Fruit fly (Drosophila melanogaster): ENCODE data around the gene RhoGAP102A.

The RhoGAP102A gene

DNA sequence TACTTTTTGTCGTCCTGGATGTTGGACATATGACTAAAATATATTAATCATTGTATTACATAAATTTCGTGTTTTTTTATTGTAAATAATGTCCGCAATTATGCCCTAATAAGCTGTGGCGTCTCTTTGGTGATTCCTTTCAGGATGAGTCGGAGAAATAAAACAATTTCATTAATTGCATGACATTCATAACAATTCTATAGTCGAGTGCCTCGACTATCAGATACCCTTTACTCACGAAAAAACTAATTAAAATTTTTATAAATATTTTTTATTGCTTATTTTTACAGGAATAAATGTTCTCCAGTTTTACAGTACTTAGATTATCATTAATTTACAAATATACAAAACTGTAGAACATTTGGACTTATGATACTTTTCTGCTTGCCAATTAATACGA lies 55.9 kb downstream of the RhoGAP102A start:
- TF ChIP-seq HLH4C (GFP tag; IDR thresholded peaks at IDR 0.05; ENCODE audit: partially characterized antibody) (peak; percentile 72), Lim3 (GFP tag; IDR thresholded peaks at IDR 0.05) (no peak), CG16813 (GFP tag; IDR thresholded peaks at IDR 0.05; ENCODE audit: partially characterized antibody) (peak; percentile 44; the same call in 1 of the 3 replicates), CG10366 (GFP tag; IDR thresholded peaks at IDR 0.05) (no peak), fu2 (GFP tag; optimal IDR thresholded peaks at IDR 0.05) (no peak), rib (GFP tag; IDR thresholded peaks at IDR 0.05) (no peak), Sry-δ (GFP tag; optimal IDR thresholded peaks at IDR 0.05) (no peak), CG32767 (GFP tag; IDR thresholded peaks at IDR 0.05) (no peak), CG30403 (GFP tag; optimal IDR thresholded peaks at IDR 0.05) (no peak), Trl (optimal IDR thresholded peaks at IDR 0.05) (no peak), Trl (GFP tag; optimal IDR thresholded peaks at IDR 0.05) (no peak), CG4282 (GFP tag; optimal IDR thresholded peaks at IDR 0.05) (no peak), E2f1 (GFP tag; IDR thresholded peaks at IDR 0.05) (no peak), Scr (GFP tag; IDR thresholded peaks at IDR 0.05; ENCODE audit: partially characterized antibody) (peak; percentile 51; the same call in 1 of the 2 replicates), sens (GFP tag) (no peak), cato (GFP tag; optimal IDR thresholded peaks at IDR 0.05; ENCODE audit: borderline replicate concordance) (no peak), ab (GFP tag; optimal IDR thresholded peaks at IDR 0.05) (no peak), CG31365 (tag; optimal IDR thresholded peaks at IDR 0.05) (no peak), CG4404 (GFP tag; IDR thresholded peaks at IDR 0.05) (no peak), Atf-2 (GFP tag; optimal IDR thresholded peaks at IDR 0.05) (no peak), aop (GFP tag; IDR thresholded peaks at IDR 0.05) (no peak), CG7963 (GFP tag; IDR thresholded peaks at IDR 0.05; ENCODE audit: partially characterized antibody) (0 out of 3 replicates have a peak, but pooled peaks have one; percentile 53), shn (GFP tag; optimal IDR thresholded peaks at IDR 0.05) (no peak), CG1024 (GFP tag; IDR thresholded peaks at IDR 0.05) (no peak), ewg (GFP tag; optimal IDR thresholded peaks at IDR 0.05) (no peak)

DNA sequence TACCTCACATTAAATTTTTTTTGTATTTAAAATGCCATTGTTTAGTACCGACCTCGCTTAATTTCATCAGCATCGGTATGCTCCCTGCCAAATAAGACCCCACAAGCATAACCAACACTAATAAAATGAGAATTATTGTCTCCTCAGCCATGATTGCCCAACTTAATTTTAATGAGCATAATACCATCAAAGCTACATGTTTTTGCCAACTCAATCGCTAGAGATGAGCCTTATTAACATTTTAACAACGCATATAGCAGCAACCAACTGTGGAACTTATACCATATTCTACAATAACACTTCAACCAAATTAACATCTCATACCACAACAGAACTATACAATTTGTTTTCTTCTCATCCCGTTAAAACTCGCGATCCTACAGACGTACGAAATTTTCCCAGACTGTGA lies 58.9 kb downstream of the RhoGAP102A start, which contains the start of gene Zip102B:
TSS of gene Zip102B (minus strand) at position 392 of the 409 bp plus-strand sequence.
- TF ChIP-seq CG11723 (GFP tag; optimal IDR thresholded peaks at IDR 0.05) (peak; percentile 86), CG4617 (GFP tag; optimal IDR thresholded peaks at IDR 0.05; ENCODE audit: borderline replicate concordance) (peak; percentile 73), CG9876 (GFP tag; optimal IDR thresholded peaks at IDR 0.05) (no peak), Dbx (GFP tag; IDR thresholded peaks at IDR 0.05) (no peak), CG7357 (GFP tag; IDR thresholded peaks at IDR 0.05) (peak; percentile 97), Bteb2 (GFP tag; optimal IDR thresholded peaks at IDR 0.05) (no peak), dm (GFP tag; optimal IDR thresholded peaks at IDR 0.05) (no peak), Bdp1 (GFP tag; optimal IDR thresholded peaks at IDR 0.05) (no peak), CG8924 (tag; optimal IDR thresholded peaks at IDR 0.05) (no peak), CG42726 (GFP tag; IDR thresholded peaks at IDR 0.05; ENCODE audit: partially characterized antibody) (no peak), Ets97D (GFP tag; optimal IDR thresholded peaks at IDR 0.05) (peak; percentile 5), CG11695 (GFP tag; IDR thresholded peaks at IDR 0.05) (no peak), Eip74EF (GFP tag; optimal IDR thresholded peaks at IDR 0.05) (peak in 1 of 2 experiments; percentile 38), stwl (tag; optimal IDR thresholded peaks at IDR 0.05) (no peak), CG12299 (tag; optimal IDR thresholded peaks at IDR 0.05) (no peak), Lhr (GFP tag; optimal IDR thresholded peaks at IDR 0.05) (no peak), Ravus (GFP tag; IDR thresholded peaks at IDR 0.05) (no peak), Side (GFP tag; optimal IDR thresholded peaks at IDR 0.05) (no peak), E2f2 (GFP tag; IDR thresholded peaks at IDR 0.05) (no peak), CG33213 (GFP tag; optimal IDR thresholded peaks at IDR 0.05) (no peak), CG10979 (tag; optimal IDR thresholded peaks at IDR 0.05) (no peak), ash1 (GFP tag; optimal IDR thresholded peaks at IDR 0.05) (no peak), H15 (GFP tag; IDR thresholded peaks at IDR 0.05) (no peak), gsb-n (tag; optimal IDR thresholded peaks at IDR 0.05) (no peak), Pdp1 (GFP tag; optimal IDR thresholded peaks at IDR 0.05) (peak in 1 of 2 experiments; percentile 67), CG7928 (GFP tag; optimal IDR thresholded peaks at IDR 0.05) (no peak), CG2712 (tag; optimal IDR thresholded peaks at IDR 0.05) (peak; percentile 5), odd (GFP tag; optimal IDR thresholded peaks at IDR 0.05) (peak; percentile 13)
